Fruit fly (Drosophila melanogaster): Measurements from ENCODE around the gene CG14073.

CG14073 gene

DNA sequence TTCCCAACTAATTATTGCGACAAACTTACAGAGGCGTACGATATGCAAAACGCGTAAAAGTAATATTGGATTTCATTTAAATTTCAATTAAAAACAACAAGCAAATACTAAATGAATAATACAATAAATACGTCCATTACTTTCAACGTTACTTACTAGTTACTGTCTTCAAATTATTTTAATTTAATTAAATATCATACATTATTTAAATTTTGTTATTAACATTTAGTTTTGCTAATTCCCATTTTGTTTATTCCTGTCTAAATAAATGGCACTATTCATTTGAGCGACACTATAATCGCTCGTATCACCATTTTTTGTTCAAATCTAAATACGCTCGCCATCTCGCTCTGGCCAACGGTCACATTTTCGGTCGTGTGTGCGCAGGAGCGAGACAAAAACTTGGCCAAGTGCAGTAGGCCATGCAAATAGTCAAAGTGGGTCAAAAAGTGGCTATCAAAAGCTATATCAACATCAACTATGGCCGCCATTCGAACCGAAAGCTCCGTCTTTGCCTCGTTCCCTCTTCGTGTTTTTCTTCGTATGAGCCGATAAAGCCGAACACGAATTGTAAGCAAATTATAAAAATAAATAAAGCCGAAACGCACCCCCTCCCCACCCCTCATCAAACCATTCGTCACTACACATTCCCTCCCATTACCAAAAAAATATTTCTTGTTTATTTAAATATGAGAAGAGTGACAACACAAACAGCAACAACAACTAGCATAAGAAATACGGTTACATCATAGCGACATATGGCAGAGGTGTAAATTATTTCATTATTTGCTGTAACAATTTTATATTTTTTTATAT lies 31.1 kb downstream of the CG14073 start (continued):
- TF ChIP-seq CG3163 (GFP tag; optimal IDR thresholded peaks at IDR 0.05) (no peak), CG10274 (GFP tag; optimal IDR thresholded peaks at IDR 0.05) (peak; percentile 33), Ets65A (GFP tag) (no peak), CG7963 (GFP tag; IDR thresholded peaks at IDR 0.05; ENCODE audit: partially characterized antibody) (no peak), Dll (GFP tag; IDR thresholded peaks at IDR 0.05; ENCODE audit: partially characterized antibody) (no peak), E2f1 (GFP tag; IDR thresholded peaks at IDR 0.05) (no peak; the same call in 1 of the 2 replicates), HmgZ (tag; optimal IDR thresholded peaks at IDR 0.05) (peak; percentile 86), CG7372 (GFP tag; IDR thresholded peaks at IDR 0.05) (no peak), pros (GFP tag; optimal IDR thresholded peaks at IDR 0.05) (peak; percentile 53), CG13296 (GFP tag; optimal IDR thresholded peaks at IDR 0.05) (peak; percentile 82), CG4820 (GFP tag; optimal IDR thresholded peaks at IDR 0.05) (no peak), btn (GFP tag; optimal IDR thresholded peaks at IDR 0.05) (no peak), amos (GFP tag; IDR thresholded peaks at IDR 0.05; ENCODE audit: partially characterized antibody) (no peak), dimm (GFP tag; IDR thresholded peaks at IDR 0.05) (no peak), Mrtf (GFP tag; IDR thresholded peaks at IDR 0.05) (0 out of 3 replicates have a peak, but pooled peaks have one; percentile 5), Usf (GFP tag; optimal IDR thresholded peaks at IDR 0.05) (no peak), p53 (GFP tag; optimal IDR thresholded peaks at IDR 0.05) (no peak), CG3995 (GFP tag; optimal IDR thresholded peaks at IDR 0.05) (peak; percentile 21), nmo (GFP tag; optimal IDR thresholded peaks at IDR 0.05) (peak; percentile 4), esg (GFP tag; conservative IDR thresholded peaks at IDR 0.05) (no peak), crc (GFP tag; optimal IDR thresholded peaks at IDR 0.05) (no peak), cg (GFP tag; optimal IDR thresholded peaks at IDR 0.05) (peak; percentile 43), Xbp1 (GFP tag; optimal IDR thresholded peaks at IDR 0.05) (no peak), Ets97D (GFP tag; optimal IDR thresholded peaks at IDR 0.05) (peak; percentile 30), hb (GFP tag; IDR thresholded peaks at IDR 0.05; ENCODE audit: partially characterized antibody) (no peak), seq (GFP tag; IDR thresholded peaks at IDR 0.05) (no peak), ham (GFP tag; IDR thresholded peaks at IDR 0.05) (no peak), Lim3 (GFP tag; IDR thresholded peaks at IDR 0.05) (no peak), CG16863 (GFP tag; optimal IDR thresholded peaks at IDR 0.05) (peak; percentile 43), CG18476 (GFP tag; optimal IDR thresholded peaks at IDR 0.05) (peak; percentile 34), CG12942 (GFP tag; optimal IDR thresholded peaks at IDR 0.05) (peak; percentile 10), BtbVII (GFP tag; optimal IDR thresholded peaks at IDR 0.05) (peak; percentile 70), dpn (GFP tag; optimal IDR thresholded peaks at IDR 0.05) (peak; percentile 11 to 31), NK7.1 (GFP tag; optimal IDR thresholded peaks at IDR 0.05) (no peak), Ravus (GFP tag; IDR thresholded peaks at IDR 0.05) (no peak), bigmax (GFP tag; optimal IDR thresholded peaks at IDR 0.05) (peak; percentile 36), ewg (GFP tag; optimal IDR thresholded peaks at IDR 0.05) (peak; percentile 50), CG7839 (tag; optimal IDR thresholded peaks at IDR 0.05) (peak; percentile 18), Oaz (GFP tag; IDR thresholded peaks at IDR 0.05) (peak; percentile 33; the same call in 1 of the 2 replicates), grau (tag; optimal IDR thresholded peaks at IDR 0.05) (peak; percentile 17), sisA (GFP tag; IDR thresholded peaks at IDR 0.05) (no peak), lab (GFP tag; optimal IDR thresholded peaks at IDR 0.05) (peak; percentile 88), BEAF-32 (GFP tag; optimal IDR thresholded peaks at IDR 0.05) (no peak), CG9876 (GFP tag; optimal IDR thresholded peaks at IDR 0.05) (no peak), CG7556 (GFP tag; optimal IDR thresholded peaks at IDR 0.05) (peak; percentile 10), CG2199 (GFP tag; IDR thresholded peaks at IDR 0.05) (no peak), Ada2b (GFP tag; IDR thresholded peaks at IDR 0.05) (peak; percentile 16; the same call in 1 of the 2 replicates), Sry-β (GFP tag; optimal IDR thresholded peaks at IDR 0.05) (no peak), cas (GFP tag; IDR thresholded peaks at IDR 0.05) (no peak)

All from whole organism, embryonic.